Fruit fly (Drosophila melanogaster) whole organism, embryonic: ENCODE results near the gene CG1628.
A peak's percentile ranks its signal among the peaks of the same experiment; 100 is the strongest.

Experiments used
- CG10147 ChIP-seq: fragments of 200-800 bp; sonication (Bioruptor generic); optimal IDR thresholded peaks from 2 replicates; lab custom pipeline; 2019; ENCODE audit warnings: missing biosample characterization, mild to moderate bottlenecking, missing genetic modification characterization, moderate library complexity
- CG10321 ChIP-seq: fragments of 200-800 bp; sonication (Bioruptor generic); IDR thresholded peaks from 2 replicates; pipeline ENCODE4 v1.3.6; 2022; ENCODE audit warnings: missing biosample characterization, missing genetic modification characterization
- CG13287 ChIP-seq: fragments of 200-800 bp; sonication (Bioruptor generic); IDR thresholded peaks from 2 replicates; pipeline ENCODE4 v1.3.6; 2022; ENCODE audit warnings: missing biosample characterization, missing genetic modification characterization; ENCODE audit not compliant: partially characterized antibody
- CG14441 ChIP-seq: fragments of 200-800 bp; sonication (Bioruptor generic); IDR thresholded peaks from 2 replicates; pipeline ENCODE4 v1.3.6; 2022; ENCODE audit warnings: missing biosample characterization, missing genetic modification characterization
- CG14710 ChIP-seq: fragments of 200-800 bp; sonication (Bioruptor generic); optimal IDR thresholded peaks from 3 replicates; lab custom pipeline; 2019; ENCODE audit warnings: missing biosample characterization, mild to moderate bottlenecking, missing genetic modification characterization, moderate library complexity
- CG15479 ChIP-seq: fragments of 200-800 bp; sonication (Bioruptor generic); optimal IDR thresholded peaks from 3 replicates; lab custom pipeline; 2019; ENCODE audit warnings: missing biosample characterization, mild to moderate bottlenecking, missing genetic modification characterization, moderate library complexity
- CG15514 ChIP-seq: fragments of 200-800 bp; sonication (Bioruptor generic); optimal IDR thresholded peaks from 3 replicates; lab custom pipeline; 2017; ENCODE audit warnings: missing biosample characterization, missing genetic modification characterization, mild to moderate bottlenecking, moderate library complexity, missing genetic modification reagents
- CG16813 ChIP-seq: fragments of 200-800 bp; sonication (Bioruptor generic); IDR thresholded peaks from 3 replicates; pipeline ENCODE4 v1.3.6; 2022; ENCODE audit warnings: missing biosample characterization, missing genetic modification characterization; ENCODE audit not compliant: partially characterized antibody
- CG17186 ChIP-seq: fragments of 200-800 bp; sonication (Bioruptor generic); optimal IDR thresholded peaks from 3 replicates; lab custom pipeline; 2017; ENCODE audit warnings: missing biosample characterization, missing genetic modification reagents, missing genetic modification characterization
- CG2712 ChIP-seq: fragments of 200-800 bp; optimal IDR thresholded peaks from 3 replicates; lab custom pipeline; 2019; ENCODE audit warnings: missing biosample characterization, mild to moderate bottlenecking, missing genetic modification characterization, moderate library complexity
- CG2875 ChIP-seq: fragments of 200-800 bp; sonication (Bioruptor generic); optimal IDR thresholded peaks from 2 replicates; lab custom pipeline; 2017; ENCODE audit warnings: missing biosample characterization, mild to moderate bottlenecking, missing genetic modification characterization, missing genetic modification reagents
- CG4360 ChIP-seq: fragments of 200-800 bp; sonication (Bioruptor generic); IDR thresholded peaks from 2 replicates; pipeline ENCODE4 v1.3.6; 2022; ENCODE audit warnings: missing biosample characterization, missing genetic modification characterization
- CG6791 ChIP-seq: fragments of 200-800 bp; sonication (Bioruptor generic); IDR thresholded peaks from 3 replicates; pipeline ENCODE4 v1.3.6; 2022; ENCODE audit warnings: missing biosample characterization, missing genetic modification characterization; ENCODE audit not compliant: partially characterized antibody
- CG9437 ChIP-seq: fragments of 200-800 bp; sonication (Bioruptor generic); optimal IDR thresholded peaks from 2 replicates; lab custom pipeline; 2018; ENCODE audit warnings: missing biosample characterization, mild to moderate bottlenecking, missing genetic modification characterization
- CG9797 ChIP-seq: fragments of 200-800 bp; sonication (Bioruptor generic); optimal IDR thresholded peaks from 3 replicates; lab custom pipeline; 2018; ENCODE audit warnings: missing biosample characterization, mild to moderate bottlenecking, missing genetic modification characterization
- CG9932 ChIP-seq: fragments of 200-800 bp; sonication (Bioruptor generic); IDR thresholded peaks from 2 replicates; pipeline ENCODE4 v1.3.6; 2022; ENCODE audit warnings: missing biosample characterization, missing genetic modification characterization
- CTCF ChIP-seq: fragments of 200-800 bp; sonication (Bioruptor generic); optimal IDR thresholded peaks from 2 replicates; lab custom pipeline; 2017; ENCODE audit warnings: missing biosample characterization, mild to moderate bottlenecking, missing genetic modification characterization, moderate library complexity
- Deaf1 ChIP-seq: fragments of 200-800 bp; optimal IDR thresholded peaks from 3 replicates; lab custom pipeline; 2019; ENCODE audit warnings: missing biosample characterization, mild to moderate bottlenecking, missing genetic modification characterization, moderate library complexity
- Dll ChIP-seq: fragments of 200-800 bp; sonication (Bioruptor generic); IDR thresholded peaks from 4 replicates; pipeline ENCODE4 v1.3.6; 2022; ENCODE audit warnings: missing biosample characterization, missing genetic modification characterization; ENCODE audit not compliant: partially characterized antibody
- Doc2 ChIP-seq: fragments of 200-800 bp; sonication (Bioruptor generic); IDR thresholded peaks from 2 replicates; pipeline ENCODE4 v1.3.6; 2022; ENCODE audit warnings: missing biosample characterization, missing genetic modification characterization
- Doc3 ChIP-seq: fragments of 200-800 bp; sonication (Bioruptor generic); IDR thresholded peaks from 3 replicates; pipeline ENCODE4 v1.3.6; 2022; ENCODE audit warnings: missing biosample characterization, missing genetic modification characterization; ENCODE audit not compliant: partially characterized antibody
- Dp ChIP-seq: fragments of 200-800 bp; sonication (Bioruptor generic); optimal IDR thresholded peaks from 2 replicates; lab custom pipeline; 2018; ENCODE audit warnings: missing biosample characterization, mild to moderate bottlenecking, missing genetic modification characterization, moderate library complexity
- HHEX ChIP-seq: fragments of 200-800 bp; sonication (Bioruptor generic); optimal IDR thresholded peaks from 3 replicates; lab custom pipeline; 2017; ENCODE audit warnings: missing biosample characterization, mild to moderate bottlenecking, missing genetic modification characterization, missing genetic modification reagents
- Myb ChIP-seq: fragments of 200-800 bp; sonication (Bioruptor generic); optimal IDR thresholded peaks from 2 replicates; lab custom pipeline; 2016; ENCODE audit warnings: missing biosample characterization, missing genetic modification characterization
- Scr ChIP-seq: fragments of 200-800 bp; sonication (Bioruptor generic); IDR thresholded peaks from 2 replicates; pipeline ENCODE4 v1.3.6; 2022; ENCODE audit warnings: missing biosample characterization, missing genetic modification characterization; ENCODE audit not compliant: partially characterized antibody
- Sry-β ChIP-seq: fragments of 200-800 bp; sonication (Bioruptor generic); optimal IDR thresholded peaks from 2 replicates; lab custom pipeline; 2018; ENCODE audit warnings: missing biosample characterization, mild to moderate bottlenecking, missing genetic modification characterization, moderate library complexity
- Tbp ChIP-seq: fragments of >200 bp; optimal IDR thresholded peaks from 2 replicates; lab custom pipeline; 2018; ENCODE audit warnings: missing biosample characterization, missing genetic modification characterization
- YL-1 ChIP-seq: fragments of 200-800 bp; sonication (Bioruptor generic); optimal IDR thresholded peaks from 3 replicates; lab custom pipeline; 2017; ENCODE audit warnings: missing biosample characterization, mild to moderate bottlenecking, missing genetic modification characterization
- ac ChIP-seq: fragments of 200-800 bp; sonication (Bioruptor generic); optimal IDR thresholded peaks from 3 replicates; lab custom pipeline; 2017; ENCODE audit warnings: missing biosample characterization, mild to moderate bottlenecking, missing genetic modification characterization
- ato ChIP-seq: fragments of 200-800 bp; sonication (Bioruptor generic); IDR thresholded peaks from 2 replicates; pipeline ENCODE4 v1.3.6; 2022; ENCODE audit warnings: missing biosample characterization, missing genetic modification characterization; ENCODE audit not compliant: partially characterized antibody
- btn ChIP-seq: fragments of 200-800 bp; sonication (Bioruptor generic); optimal IDR thresholded peaks from 2 replicates; lab custom pipeline; 2016; ENCODE audit warnings: missing biosample characterization, missing genetic modification characterization
- cad ChIP-seq: fragments of >200 bp; optimal IDR thresholded peaks from 2 replicates; lab custom pipeline; 2017; ENCODE audit warnings: missing biosample characterization, missing genetic modification characterization
- dimm ChIP-seq: fragments of 200-800 bp; sonication (Bioruptor generic); IDR thresholded peaks from 2 replicates; pipeline ENCODE4 v1.3.6; 2022; ENCODE audit warnings: missing biosample characterization, missing genetic modification characterization
- ewg ChIP-seq: fragments of 200-800 bp; sonication (Bioruptor generic); optimal IDR thresholded peaks from 3 replicates; lab custom pipeline; 2017; ENCODE audit warnings: mild to moderate bottlenecking, missing biosample characterization, missing genetic modification reagents, missing genetic modification characterization
- fru ChIP-seq: fragments of >200 bp; optimal IDR thresholded peaks from 2 replicates; lab custom pipeline; 2017
- gce ChIP-seq: fragments of 200-800 bp; sonication (Bioruptor generic); IDR thresholded peaks from 3 replicates; pipeline ENCODE4 v1.3.6; 2022; ENCODE audit warnings: missing biosample characterization, missing genetic modification characterization
- hbn ChIP-seq: fragments of 200-800 bp; sonication (Bioruptor generic); IDR thresholded peaks from 2 replicates; pipeline ENCODE4 v1.3.6; 2022; ENCODE audit warnings: missing biosample characterization, missing genetic modification characterization; ENCODE audit not compliant: partially characterized antibody
- lbe ChIP-seq: fragments of 200-800 bp; sonication (Bioruptor generic); optimal IDR thresholded peaks from 2 replicates; lab custom pipeline; 2016; ENCODE audit warnings: missing biosample characterization, mild to moderate bottlenecking, missing genetic modification characterization
- lilli ChIP-seq: fragments of 200-800 bp; sonication (Bioruptor generic); optimal IDR thresholded peaks from 3 replicates; lab custom pipeline; 2016; ENCODE audit warnings: missing biosample characterization, missing genetic modification characterization
- nmo ChIP-seq: fragments of 200-800 bp; sonication (Bioruptor generic); optimal IDR thresholded peaks from 2 replicates; lab custom pipeline; 2018; ENCODE audit warnings: missing biosample characterization, mild to moderate bottlenecking, missing genetic modification characterization, moderate library complexity
- pb ChIP-seq: fragments of 200-800 bp; sonication (Bioruptor generic); optimal IDR thresholded peaks from 3 replicates; lab custom pipeline; 2016; ENCODE audit warnings: missing biosample characterization, missing genetic modification characterization
- pho ChIP-seq: fragments of 200-800 bp; sonication (Bioruptor generic); optimal IDR thresholded peaks from 2 replicates; lab custom pipeline; 2016; ENCODE audit warnings: missing biosample characterization, missing genetic modification characterization
- sens ChIP-seq: fragments of 200-800 bp; sonication (Bioruptor generic); peaks from one replicate; lab custom pipeline; 2016; ENCODE audit warnings: missing biosample characterization, missing genetic modification characterization
- sim ChIP-seq: fragments of 200-800 bp; sonication (Bioruptor generic); IDR thresholded peaks from 2 replicates; pipeline ENCODE4 v1.3.6; 2022; ENCODE audit warnings: missing biosample characterization, missing genetic modification characterization
- sr ChIP-seq: fragments of 200-800 bp; sonication (Bioruptor generic); IDR thresholded peaks from 3 replicates; pipeline ENCODE4 v1.3.6; 2022; ENCODE audit warnings: missing biosample characterization, missing genetic modification characterization
- tna ChIP-seq: fragments of 200-800 bp; sonication (Bioruptor generic); IDR thresholded peaks from 2 replicates; pipeline ENCODE4 v1.3.6; 2022; ENCODE audit warnings: missing biosample characterization, missing genetic modification characterization; ENCODE audit not compliant: partially characterized antibody
- trem ChIP-seq: fragments of 200-800 bp; optimal IDR thresholded peaks from 3 replicates; lab custom pipeline; 2019; ENCODE audit warnings: missing biosample characterization, mild to moderate bottlenecking, missing genetic modification characterization, moderate library complexity
- unc-4 ChIP-seq: fragments of 200-800 bp; sonication (Bioruptor generic); IDR thresholded peaks from 2 replicates; pipeline ENCODE4 v1.3.6; 2022; ENCODE audit warnings: missing biosample characterization, missing genetic modification characterization; ENCODE audit not compliant: partially characterized antibody
- vnd ChIP-seq: fragments of 200-800 bp; sonication (Bioruptor generic); IDR thresholded peaks from 3 replicates; pipeline ENCODE4 v1.3.6; 2022; ENCODE audit warnings: missing biosample characterization, missing genetic modification characterization; ENCODE audit not compliant: partially characterized antibody
- vvl ChIP-seq: fragments of 200-800 bp; sonication (Bioruptor generic); IDR thresholded peaks from 2 replicates; pipeline ENCODE4 v1.3.6; 2022; ENCODE audit warnings: missing biosample characterization, missing genetic modification characterization
- wor ChIP-seq: fragments of 200-800 bp; sonication (Bioruptor generic); IDR thresholded peaks from 2 replicates; pipeline ENCODE4 v1.3.6; 2022; ENCODE audit warnings: missing biosample characterization, missing genetic modification characterization
- yki ChIP-seq: fragments of >200 bp; optimal IDR thresholded peaks from 3 replicates; lab custom pipeline; 2018

CG1628 gene

DNA sequence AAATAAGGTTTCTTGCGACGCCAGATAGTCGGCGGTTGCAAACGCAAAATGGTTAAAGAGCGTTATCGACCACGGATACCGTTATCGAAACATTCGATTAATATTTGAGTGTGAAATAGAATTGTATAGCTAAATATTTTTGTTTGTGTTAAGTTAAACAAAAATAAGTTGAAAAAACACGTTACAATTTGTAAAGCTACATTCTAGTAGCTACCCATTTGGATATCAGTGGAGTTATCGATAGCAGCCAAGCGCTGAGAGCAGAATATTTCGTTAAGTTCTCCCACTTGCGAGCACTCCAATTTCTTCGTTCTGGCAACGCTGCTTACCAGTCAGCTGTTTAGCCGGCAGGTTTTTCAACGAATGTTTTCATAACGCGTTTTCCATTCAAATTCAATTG, 6.7 kb downstream of the CG1628 start, which contains the start of the genes Hmr and CG2124:
Gene Hmr (minus strand): TSS at position 43 of the 400 bp plus-strand sequence.
Gene CG2124 (plus strand): TSS at position 310 of the 400 bp plus-strand sequence.
- TF ChIP-seq trem (peak; percentile 58), fru (no peak), dimm (no peak), nmo (GFP tag; lab: Kevin White, UChicago) (peak; percentile 1), wor (GFP tag; lab: Robert Waterston, UW) (no peak), CG2712 (no peak), Deaf1 (tag; lab: Kevin White, UChicago) (peak; percentile 22), CG6791 (GFP tag; lab: Robert Waterston, UW) (peak; percentile 70; the same call in 2 of the 3 replicates), YL-1 (GFP tag; lab: Kevin White, UChicago) (peak; percentile 14), HHEX (no peak), yki (no peak), CG15514 (GFP tag; lab: Kevin White, UChicago) (peak; percentile 73), Myb (peak; percentile 61), vnd (GFP tag; lab: Robert Waterston, UW) (peak; percentile 67), lilli (no peak), CG9797 (GFP tag; lab: Kevin White, UChicago) (peak; percentile 26), CG2875 (GFP tag; lab: Kevin White, UChicago) (no peak), pho (GFP tag; lab: Kevin White, UChicago) (no peak), CG13287 (peak; percentile 91), sens (GFP tag; lab: Kevin White, UChicago) (no peak), CTCF (GFP tag; lab: Kevin White, UChicago) (peak; percentile 38), ato (peak; percentile 37; the same call in 1 of the 2 replicates), Dll (GFP tag; lab: Robert Waterston, UW) (peak; percentile 87), pb (GFP tag; lab: Kevin White, UChicago) (no peak), lbe (GFP tag; lab: Kevin White, UChicago) (no peak), CG9437 (GFP tag; lab: Kevin White, UChicago) (peak; percentile 60), CG10147 (GFP tag; lab: Kevin White, UChicago) (no peak), CG16813 (GFP tag; lab: Robert Waterston, UW) (peak; percentile 67), sim (GFP tag; lab: Robert Waterston, UW) (no peak), CG17186 (GFP tag; lab: Kevin White, UChicago) (peak; percentile 54), btn (GFP tag; lab: Kevin White, UChicago) (no peak), Doc2 (no peak), CG14441 (GFP tag; lab: Robert Waterston, UW) (no peak), tna (GFP tag; lab: Robert Waterston, UW) (peak; percentile 67; the same call in 1 of the 2 replicates), Sry-β (GFP tag; lab: Kevin White, UChicago) (no peak), unc-4 (GFP tag; lab: Robert Waterston, UW) (peak; percentile 77), CG10321 (GFP tag; lab: Robert Waterston, UW) (no peak), Tbp (GFP tag; lab: Kevin White, UChicago) (no peak), CG14710 (tag; lab: Kevin White, UChicago) (peak; percentile 37), CG9932 (GFP tag; lab: Robert Waterston, UW) (no peak), hbn (GFP tag; lab: Robert Waterston, UW) (peak; percentile 66; the same call in 1 of the 2 replicates), CG15479 (GFP tag; lab: Kevin White, UChicago) (no peak), Dp (peak; percentile 46), sr (no peak), Scr (GFP tag; lab: Robert Waterston, UW) (peak; percentile 79), CG4360 (GFP tag; lab: Robert Waterston, UW) (no peak), gce (GFP tag; lab: Robert Waterston, UW) (no peak), vvl (GFP tag; lab: Robert Waterston, UW) (no peak), ewg (GFP tag; lab: Kevin White, UChicago) (no peak), cad (GFP tag; lab: Kevin White, UChicago) (no peak), ac (GFP tag; lab: Kevin White, UChicago) (no peak), Doc3 (peak; percentile 76)
